Worm (Caenorhabditis elegans): ENCODE measurements around the gene C17G10.7.

Gene C17G10.7

DNA sequence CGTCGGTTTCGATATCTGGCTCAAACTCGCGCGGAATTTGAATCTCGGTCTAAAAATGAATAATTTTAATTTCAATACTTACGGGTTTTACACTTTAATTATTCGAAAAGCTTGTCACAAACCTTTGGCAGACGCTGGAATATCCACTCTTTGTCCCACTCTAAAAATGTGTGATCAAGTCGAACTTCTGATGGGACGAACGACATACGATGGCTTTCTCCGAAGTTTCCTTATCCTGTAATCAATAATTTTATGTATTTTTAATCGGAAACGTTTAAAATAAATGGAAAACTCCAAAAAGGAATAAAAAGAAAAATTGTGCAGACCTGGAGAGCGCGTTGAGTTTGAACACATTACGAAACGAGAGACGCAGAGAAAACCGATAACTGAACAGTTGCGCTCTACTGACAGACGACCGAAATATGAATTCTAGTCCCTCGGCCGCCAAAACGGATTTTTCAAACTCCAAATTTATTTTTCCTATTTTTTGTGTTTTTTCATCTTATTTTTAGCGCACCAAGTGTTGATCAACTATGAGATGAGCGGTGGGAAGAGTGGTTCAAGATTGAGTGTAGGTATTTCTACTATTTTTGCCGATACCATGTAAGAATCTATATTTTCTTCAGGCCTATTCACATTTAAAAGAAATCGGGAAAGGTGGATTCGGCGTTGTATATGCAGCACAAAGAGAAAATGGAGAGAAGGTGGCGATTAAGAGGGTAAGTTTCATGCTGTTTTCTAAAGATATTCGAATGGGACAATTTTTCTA is 41.8 kb upstream of the C17G10.7 start, which contains the start of the genes sam-4, F59E12.17 and zyg-1:
TSS of gene sam-4 (minus strand) at position 51 of the 769 bp plus-strand sequence.
TSS of gene F59E12.17 (minus strand) at position 235 of the 769 bp plus-strand sequence.
TSS of gene zyg-1 (plus strand) at position 513 of the 769 bp plus-strand sequence.
- TF ChIP-seq isw-1 (GFP tag; IDR thresholded peaks at IDR 0.05): peak; percentile 41
- no peak for TF ChIP-seq unc-98 (GFP tag; IDR thresholded peaks at IDR 0.05)
- no peak for TF ChIP-seq lin-39 (tag; optimal IDR thresholded peaks at IDR 0.05)
- TF ChIP-seq xbp-1 (tag; optimal IDR thresholded peaks at IDR 0.05): peak; percentile 47
- no peak for TF ChIP-seq lin-14 (GFP tag; optimal IDR thresholded peaks at IDR 0.05)
- TF ChIP-seq aha-1 (tag; optimal IDR thresholded peaks at IDR 0.05): no peak
- TF ChIP-seq fkh-8 (tag; optimal IDR thresholded peaks at IDR 0.05): peak; percentile 60
- TF ChIP-seq elt-3 (tag; optimal IDR thresholded peaks at IDR 0.05): peak in 1 of 6 experiments; percentile 20
- TF ChIP-seq F16B12.6 (tag; optimal IDR thresholded peaks at IDR 0.05): peak; percentile 57
- peak; percentile 78 to 83 for TF ChIP-seq efl-1 (optimal IDR thresholded peaks at IDR 0.05)
- peak; percentile 85 to 98 for TF ChIP-seq efl-1 (GFP tag; optimal IDR thresholded peaks at IDR 0.05 in 1 of 2)
- TF ChIP-seq lin-35 (GFP tag; optimal IDR thresholded peaks at IDR 0.05): peak; percentile 80 to 90
- TF ChIP-seq C16A3.4 (tag; optimal IDR thresholded peaks at IDR 0.05): peak; percentile 85
- TF ChIP-seq lsy-2 (tag; optimal IDR thresholded peaks at IDR 0.05): peak; percentile 56 to 86
- peak; percentile 53 for TF ChIP-seq snpc-4 (tag; optimal IDR thresholded peaks at IDR 0.05)
- TF ChIP-seq nhr-237 (tag; optimal IDR thresholded peaks at IDR 0.05): no peak
- peak; percentile 77 for TF ChIP-seq lir-3 (tag; optimal IDR thresholded peaks at IDR 0.05; ENCODE audit: poor library complexity)
- no peak for TF ChIP-seq jun-1 (tag; optimal IDR thresholded peaks at IDR 0.05)
- TF ChIP-seq nhr-20 (tag; optimal IDR thresholded peaks at IDR 0.05): peak; percentile 61
- TF ChIP-seq ceh-90 (tag; optimal IDR thresholded peaks at IDR 0.05): peak; percentile 57
- no peak for TF ChIP-seq ceh-88 (GFP tag; IDR thresholded peaks at IDR 0.05)
- peak; percentile 18 for TF ChIP-seq nhr-90 (tag; optimal IDR thresholded peaks at IDR 0.05; ENCODE audit: poor library complexity)
- peak in 1 of 2 experiments; percentile 35 for TF ChIP-seq mdl-1 (tag; optimal IDR thresholded peaks at IDR 0.05)
- peak; percentile 86 for TF ChIP-seq rnt-1 (tag; optimal IDR thresholded peaks at IDR 0.05)
- TF ChIP-seq lin-13 (GFP tag; optimal IDR thresholded peaks at IDR 0.05): no peak
- TF ChIP-seq mab-9 (GFP tag; IDR thresholded peaks at IDR 0.05): no peak
- TF ChIP-seq skn-1 (tag; optimal IDR thresholded peaks at IDR 0.05): peak; percentile 81
- TF ChIP-seq ztf-4 (tag; optimal IDR thresholded peaks at IDR 0.05): no peak
- peak; percentile 52 for TF ChIP-seq tbx-2 (tag; optimal IDR thresholded peaks at IDR 0.05)
- no peak for TF ChIP-seq zip-4 (GFP tag; optimal IDR thresholded peaks at IDR 0.05)
- TF ChIP-seq swsn-7 (tag; optimal IDR thresholded peaks at IDR 0.05): peak; percentile 28
- TF ChIP-seq mef-2 (tag; optimal IDR thresholded peaks at IDR 0.05): no peak
- TF ChIP-seq ceh-63 (GFP tag; optimal IDR thresholded peaks at IDR 0.05): no peak
- TF ChIP-seq ama-1 (optimal IDR thresholded peaks at IDR 0.05): no peak
- peak; percentile 65 for TF ChIP-seq mep-1 (tag; optimal IDR thresholded peaks at IDR 0.05)
- TF ChIP-seq nhr-85 (tag): peak; percentile 74
- TF ChIP-seq lin-15B (tag; optimal IDR thresholded peaks at IDR 0.05): peak; percentile 86
- TF ChIP-seq unc-62 (GFP tag; optimal IDR thresholded peaks at IDR 0.05): no peak
- peak; percentile 42 for TF ChIP-seq hpl-2 (GFP tag; optimal IDR thresholded peaks at IDR 0.05)
- peak; percentile 68 to 87 (median 77) for TF ChIP-seq dpl-1 (GFP tag; optimal IDR thresholded peaks at IDR 0.05)
- TF ChIP-seq nhr-71 (tag; optimal IDR thresholded peaks at IDR 0.05): peak; percentile 66
- TF ChIP-seq sox-4 (tag; optimal IDR thresholded peaks at IDR 0.05): no peak
- peak; percentile 8 to 84 (median 37) for TF ChIP-seq ceh-82 (tag; optimal IDR thresholded peaks at IDR 0.05)
- TF ChIP-seq nhr-19 (GFP tag; conservative IDR thresholded peaks at IDR 0.05): 0 out of 2 replicates have a peak, but pooled peaks have one; percentile 20
- peak; percentile 12 for TF ChIP-seq unc-86 (tag; optimal IDR thresholded peaks at IDR 0.05)
- peak; percentile 50 for TF ChIP-seq nhr-47 (tag; optimal IDR thresholded peaks at IDR 0.05)
- TF ChIP-seq nhr-11 (tag; optimal IDR thresholded peaks at IDR 0.05): no peak
- no peak for TF ChIP-seq ztf-11 (tag; optimal IDR thresholded peaks at IDR 0.05)
- TF ChIP-seq snu-23 (GFP tag; optimal IDR thresholded peaks at IDR 0.05): peak; percentile 68
